Worm (Caenorhabditis elegans): Measurements from ENCODE around the gene nlp-52.

DNA sequence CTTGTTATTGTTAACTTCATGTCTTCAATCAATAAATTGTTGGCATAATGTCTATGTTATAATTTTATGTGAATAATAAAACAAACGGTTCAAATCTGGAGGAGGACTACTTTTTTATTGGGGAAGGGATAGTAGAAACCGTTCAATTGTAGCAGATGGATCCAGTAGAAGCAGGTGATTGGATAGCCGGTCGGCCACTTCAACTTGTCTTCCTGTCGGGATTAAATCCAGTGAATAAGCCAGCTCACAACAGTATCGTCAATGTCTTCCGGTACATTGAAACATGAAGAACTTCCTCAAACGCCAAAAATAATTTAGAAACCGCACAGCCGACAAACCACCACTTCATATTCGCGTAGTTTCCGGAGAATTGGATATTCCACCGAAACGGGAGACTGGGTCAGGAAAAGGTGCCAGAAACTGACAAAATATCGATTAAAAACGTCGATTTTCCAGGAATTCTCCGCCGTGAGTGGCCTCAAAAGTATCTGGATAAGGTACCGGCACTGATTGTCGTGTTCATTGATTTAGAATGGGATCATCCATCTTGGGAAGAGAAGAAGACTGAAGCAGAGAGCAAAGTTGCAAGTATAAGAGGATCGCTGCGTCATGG lies 33.5 kb downstream of the nlp-52 start, which contains the start of gene trpp-11:
- no peak for TF ChIP-seq W03F9.2 (tag; optimal IDR thresholded peaks at IDR 0.05)
- TF ChIP-seq him-1 (tag; optimal IDR thresholded peaks at IDR 0.05), result no peak
- no peak for TF ChIP-seq dao-5 (tag; optimal IDR thresholded peaks at IDR 0.05)

All from whole organism, L4/young adult.